Worm (Caenorhabditis elegans) whole organism, L1 larva: Measurements from ENCODE around the gene srlf-36.
A peak's percentile ranks its signal among the peaks of the same experiment; 100 is the strongest.

Source experiments
- C04F5.9 ChIP-seq: sonication (generic microtip); optimal IDR thresholded peaks from 2 replicates; lab custom pipeline; 2016; ENCODE audit warnings: missing genetic modification characterization, missing compliant biosample characterization
- Y116A8C.19 ChIP-seq: sonication (generic microtip); optimal IDR thresholded peaks from 2 replicates; lab custom pipeline; 2016; ENCODE audit warnings: missing compliant biosample characterization, missing genetic modification characterization, borderline replicate concordance
- ceh-8 ChIP-seq: fragments of 200-800 bp; sonication (Bioruptor generic); optimal IDR thresholded peaks from 2 replicates; lab custom pipeline; 2018; ENCODE audit warnings: mild to moderate bottlenecking, missing genetic modification characterization, moderate library complexity, missing compliant biosample characterization
- ceh-82 ChIP-seq, 3 experiments: fragments of 150-350 bp in 1 of 3; sonication (generic microtip) in 2 of 3; optimal IDR thresholded peaks; 2 replicates each; lab custom pipeline; 2014 to 2017; ENCODE audit warnings: missing biosample characterization in 3 of 3, missing genetic modification characterization in 3 of 3
- ceh-90 ChIP-seq: sonication (generic microtip); optimal IDR thresholded peaks from 2 replicates; lab custom pipeline; 2016; ENCODE audit warnings: missing genetic modification characterization, missing compliant biosample characterization
- dsc-1 ChIP-seq: sonication (generic microtip); optimal IDR thresholded peaks from 2 replicates; lab custom pipeline; 2016; ENCODE audit warnings: mild to moderate bottlenecking, missing genetic modification characterization, missing compliant biosample characterization
- efl-1 ChIP-seq, 4 experiments: fragments of 150-350 bp; optimal IDR thresholded peaks in 3 of 4; peaks in 1 of 4; 1 replicate in 1 of 4; 2 replicates in 3 of 4; lab custom pipeline; 2014; ENCODE audit warnings: missing biosample characterization in 2 of 4, missing genetic modification characterization in 2 of 4, missing genetic modification reagents in 2 of 4
- efl-3 ChIP-seq: fragments of 200-800 bp; sonication (Bioruptor generic); optimal IDR thresholded peaks from 2 replicates; lab custom pipeline; 2018; ENCODE audit warnings: mild to moderate bottlenecking, missing genetic modification characterization, missing compliant biosample characterization
- egl-13 ChIP-seq: sonication (generic microtip); optimal IDR thresholded peaks from 2 replicates; lab custom pipeline; 2016; ENCODE audit warnings: missing genotype, missing genetic modification reagents, missing genetic modification characterization, missing compliant biosample characterization
- fkh-10 ChIP-seq: sonication (generic microtip); optimal IDR thresholded peaks from 2 replicates; lab custom pipeline; 2017; ENCODE audit warnings: missing biosample characterization, missing genetic modification reagents, missing genetic modification characterization
- fkh-8 ChIP-seq: sonication (generic microtip); optimal IDR thresholded peaks from 2 replicates; lab custom pipeline; 2016; ENCODE audit warnings: mild to moderate bottlenecking, missing genetic modification characterization, missing compliant biosample characterization
- lin-14 ChIP-seq: fragments of 200-800 bp; sonication (Bioruptor generic); optimal IDR thresholded peaks from 2 replicates; lab custom pipeline; 2018; ENCODE audit warnings: mild to moderate bottlenecking, missing genetic modification characterization, moderate library complexity, missing compliant biosample characterization
- lin-39 ChIP-seq: fragments of 150-350 bp; optimal IDR thresholded peaks from 2 replicates; lab custom pipeline; 2014; ENCODE audit warnings: missing biosample characterization, missing genetic modification reagents, missing genetic modification characterization
- lir-3 ChIP-seq: sonication (generic microtip); optimal IDR thresholded peaks from 2 replicates; lab custom pipeline; 2016; ENCODE audit warnings: mild to moderate bottlenecking, missing genetic modification characterization, moderate library complexity, missing compliant biosample characterization; ENCODE audit not compliant: poor library complexity
- mep-1 ChIP-seq: fragments of 150-350 bp; optimal IDR thresholded peaks from 2 replicates; lab custom pipeline; 2014; ENCODE audit warnings: missing biosample characterization, missing genetic modification characterization
- nhr-19 ChIP-seq: fragments of 200-800 bp; sonication (Bioruptor generic); conservative IDR thresholded peaks from 2 replicates; pipeline ENCODE4 v1.3.6; 2022; ENCODE audit warnings: missing genetic modification characterization, missing compliant biosample characterization
- nhr-20 ChIP-seq: sonication (generic microtip); optimal IDR thresholded peaks from 2 replicates; lab custom pipeline; 2016; ENCODE audit warnings: mild to moderate bottlenecking, missing genetic modification characterization, missing compliant biosample characterization
- nhr-47 ChIP-seq: sonication (generic microtip); optimal IDR thresholded peaks from 2 replicates; lab custom pipeline; 2016; ENCODE audit warnings: mild to moderate bottlenecking, missing genetic modification characterization, moderate library complexity, missing compliant biosample characterization
- nhr-71 ChIP-seq: sonication (generic microtip); optimal IDR thresholded peaks from 2 replicates; lab custom pipeline; 2016; ENCODE audit warnings: mild to moderate bottlenecking, missing genetic modification characterization, moderate library complexity, missing compliant biosample characterization
- nhr-76 ChIP-seq: sonication (generic microtip); optimal IDR thresholded peaks from 2 replicates; lab custom pipeline; 2017; ENCODE audit warnings: missing biosample characterization, missing genetic modification characterization
- nhr-84 ChIP-seq: sonication (generic microtip); optimal IDR thresholded peaks from 2 replicates; lab custom pipeline; 2017; ENCODE audit warnings: missing biosample characterization, missing genetic modification characterization
- nhr-85 ChIP-seq: sonication (generic microtip); peaks from one replicate; lab custom pipeline; 2016; ENCODE audit warnings: missing genetic modification characterization, inconsistent platforms, missing compliant biosample characterization
- nhr-90 ChIP-seq: sonication (generic microtip); optimal IDR thresholded peaks from 2 replicates; lab custom pipeline; 2016; ENCODE audit warnings: mild to moderate bottlenecking, missing genetic modification characterization, missing compliant biosample characterization; ENCODE audit not compliant: poor library complexity
- pax-3 ChIP-seq: fragments of 200-800 bp; sonication (Bioruptor generic); optimal IDR thresholded peaks from 2 replicates; lab custom pipeline; 2018; ENCODE audit warnings: mild to moderate bottlenecking, missing genetic modification characterization, moderate library complexity, missing compliant biosample characterization
- rnt-1 ChIP-seq: sonication (generic microtip); optimal IDR thresholded peaks from 2 replicates; lab custom pipeline; 2016; ENCODE audit warnings: mild to moderate bottlenecking, missing genetic modification characterization, moderate library complexity, missing compliant biosample characterization
- skn-1 ChIP-seq: fragments of 150-350 bp; optimal IDR thresholded peaks from 2 replicates; lab custom pipeline; 2014; ENCODE audit warnings: missing biosample characterization, missing genetic modification characterization
- snpc-4 ChIP-seq: fragments of 150-350 bp; optimal IDR thresholded peaks from 2 replicates; lab custom pipeline; 2014; ENCODE audit warnings: missing biosample characterization, missing genetic modification characterization
- sox-4 ChIP-seq: sonication (generic microtip); optimal IDR thresholded peaks from 2 replicates; lab custom pipeline; 2016; ENCODE audit warnings: missing genetic modification characterization, missing compliant biosample characterization
- sptf-1 ChIP-seq: fragments of 150-350 bp; optimal IDR thresholded peaks from 2 replicates; lab custom pipeline; 2014; ENCODE audit warnings: missing biosample characterization, missing genetic modification characterization
- sup-37 ChIP-seq: fragments of 200-800 bp; sonication (Bioruptor generic); optimal IDR thresholded peaks from 2 replicates; lab custom pipeline; 2018; ENCODE audit warnings: mild to moderate bottlenecking, missing genetic modification characterization, missing compliant biosample characterization
- swsn-7 ChIP-seq: sonication (generic microtip); optimal IDR thresholded peaks from 2 replicates; lab custom pipeline; 2016; ENCODE audit warnings: missing genetic modification characterization, missing compliant biosample characterization
- tbx-2 ChIP-seq: sonication (generic microtip); optimal IDR thresholded peaks from 2 replicates; lab custom pipeline; 2016; ENCODE audit warnings: missing genetic modification characterization, missing compliant biosample characterization
- unc-130 ChIP-seq: fragments of 150-350 bp; optimal IDR thresholded peaks from 2 replicates; lab custom pipeline; 2017; ENCODE audit warnings: missing biosample characterization, missing genetic modification characterization, inconsistent platforms
- unc-86 ChIP-seq: sonication (generic microtip); optimal IDR thresholded peaks from 2 replicates; lab custom pipeline; 2016; ENCODE audit warnings: missing genetic modification characterization, missing compliant biosample characterization
- unc-98 ChIP-seq: fragments of 200-800 bp; sonication (Bioruptor generic); IDR thresholded peaks from 2 replicates; pipeline ENCODE4 v1.3.6; 2022; ENCODE audit warnings: missing genetic modification characterization, missing compliant biosample characterization
- vab-15 ChIP-seq: sonication (generic microtip); optimal IDR thresholded peaks from 2 replicates; lab custom pipeline; 2017; ENCODE audit warnings: missing genotype, mild to moderate bottlenecking, missing genetic modification characterization, missing compliant biosample characterization
- xbp-1 ChIP-seq: sonication (generic microtip); optimal IDR thresholded peaks from 2 replicates; lab custom pipeline; 2016; ENCODE audit warnings: missing genetic modification characterization, missing compliant biosample characterization
- ztf-4 ChIP-seq: fragments of 150-350 bp; optimal IDR thresholded peaks from 2 replicates; lab custom pipeline; 2014; ENCODE audit warnings: missing biosample characterization, missing genetic modification characterization

srlf-36 gene

ce11 chrV:646888-647287 lies 37.3 kb upstream of the srlf-36 start, which contains the start of gene ugt-42:
TSS of gene ugt-42 (plus strand) at chrV:647188.
- TF ChIP-seq sptf-1: no peak
- no peak for TF ChIP-seq nhr-71
- TF ChIP-seq lir-3 (tag; lab: Kevin White, UChicago): no peak
- TF ChIP-seq snpc-4 (tag; lab: Kevin White, UChicago): no peak
- TF ChIP-seq nhr-76: no peak
- TF ChIP-seq lin-39: no peak
- no peak for TF ChIP-seq efl-3 (GFP tag; lab: Kevin White, UChicago)

DNA sequence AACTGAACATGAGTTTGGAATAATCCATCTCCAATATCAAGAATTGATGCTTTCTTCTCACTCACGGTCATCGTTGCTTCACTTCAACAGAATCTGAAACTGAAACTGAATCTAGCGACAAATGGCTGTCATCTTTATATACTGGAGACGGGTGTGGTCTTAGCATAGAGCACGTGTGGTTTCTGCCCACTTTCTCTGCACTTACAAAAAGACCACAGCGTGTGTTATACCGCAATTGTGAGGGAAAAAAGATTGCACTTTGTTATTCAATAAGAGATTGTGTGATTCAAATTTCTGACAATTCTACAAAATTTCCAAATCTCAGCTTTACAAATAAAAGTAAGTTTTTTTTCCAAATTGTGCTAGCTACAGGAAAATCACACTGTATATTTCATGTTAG lies 36.6 kb upstream of the srlf-36 start, which contains the start of gene F48G7.12:
Gene F48G7.12 (minus strand): TSS at position 101 of the 400 bp plus-strand sequence.
- TF ChIP-seq nhr-90 (tag; lab: Kevin White, UChicago): no peak
- TF ChIP-seq Y116A8C.19: no peak
- TF ChIP-seq fkh-10 (GFP tag; lab: Kevin White, UChicago): no peak
- TF ChIP-seq nhr-47 (tag; lab: Kevin White, UChicago): no peak
- TF ChIP-seq dsc-1 (tag; lab: Kevin White, UChicago): no peak
- no peak for TF ChIP-seq unc-86 (tag; lab: Kevin White, UChicago)

- TF ChIP-seq nhr-20 (tag; lab: Kevin White, UChicago) (peak; percentile 22), swsn-7 (tag; lab: Kevin White, UChicago) (peak; percentile 30), skn-1 (tag; lab: Kevin White, UChicago) (no peak), nhr-85 (tag; lab: Kevin White, UChicago) (no peak), efl-1 (optimal IDR thresholded peaks at IDR 0.05; lab: Kevin White, UChicago) (peak; percentile 31 to 47), efl-1 (GFP tag; optimal IDR thresholded peaks at IDR 0.05 in 1 of 2; lab: Kevin White, UChicago) (no peak), ceh-90 (tag; lab: Kevin White, UChicago) (no peak), unc-98 (GFP tag; lab: Robert Waterston, UW) (no peak), rnt-1 (tag; lab: Kevin White, UChicago) (peak; percentile 33), fkh-8 (peak; percentile 41), ceh-82 (tag; optimal IDR thresholded peaks at IDR 0.05; lab: Kevin White, UChicago) (peak in 1 of 3 experiments; percentile 2)
Observed at ce11 chrV:642750-643149, 33.2 kb upstream of the srlf-36 start, which contains the start of gene nhr-190. TSS of gene nhr-190 (minus strand) at chrV:642924.

DNA sequence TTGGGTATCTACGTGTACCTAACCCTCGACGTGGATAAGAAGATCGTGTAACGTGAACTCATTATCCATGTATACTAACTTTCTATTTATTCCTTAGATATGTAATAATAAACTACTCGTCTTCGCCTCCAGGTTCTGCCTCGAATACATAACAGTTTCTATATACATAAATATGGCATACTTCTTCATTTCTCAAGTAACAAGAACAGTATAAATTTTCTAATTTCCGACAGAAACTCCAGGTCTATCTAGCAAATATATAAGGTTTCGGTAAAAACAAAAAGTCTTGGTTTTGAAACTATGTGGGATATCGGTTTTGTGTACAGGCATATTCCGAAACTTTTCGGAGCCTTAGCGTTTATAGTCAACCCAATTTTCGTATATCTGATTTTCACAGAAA lies 28.8 kb upstream of the srlf-36 start, which contains the start of gene srj-37:
Gene srj-37 (plus strand): TSS at position 301 of the 400 bp plus-strand sequence.
- no peak for TF ChIP-seq dsc-1 (tag; lab: Kevin White, UChicago)
- no peak for TF ChIP-seq nhr-84 (tag; lab: Kevin White, UChicago)

ce11 chrV:636281-636680 lies 26.7 kb upstream of the srlf-36 start, which contains the start of gene pals-31:
TSS of gene pals-31 (plus strand) at chrV:636581.
- TF ChIP-seq C04F5.9 (tag; lab: Kevin White, UChicago) (no peak), nhr-19 (GFP tag; lab: Robert Waterston, UW) (no peak), tbx-2 (tag; lab: Kevin White, UChicago) (no peak), unc-130 (tag; lab: Kevin White, UChicago) (no peak), sox-4 (tag; lab: Kevin White, UChicago) (no peak), vab-15 (no peak), ceh-8 (no peak), mep-1 (tag; lab: Kevin White, UChicago) (no peak), dsc-1 (tag; lab: Kevin White, UChicago) (no peak), ztf-4 (tag; lab: Kevin White, UChicago) (no peak), sup-37 (GFP tag; lab: Kevin White, UChicago) (no peak), pax-3 (no peak), xbp-1 (tag; lab: Kevin White, UChicago) (no peak), egl-13 (tag; lab: Kevin White, UChicago) (no peak), lin-14 (GFP tag; lab: Kevin White, UChicago) (no peak)
